Worm (Caenorhabditis elegans) whole organism, early embryonic: ENCODE data around the gene fbxc-30.

Experiments used
- B0310.2 ChIP-seq: sonication (generic microtip); optimal IDR thresholded peaks from 2 replicates; lab custom pipeline; 2016; ENCODE audit warnings: mild to moderate bottlenecking, missing genetic modification characterization, missing compliant biosample characterization
- aly-1 ChIP-seq: sonication (generic microtip); optimal IDR thresholded peaks from 2 replicates; lab custom pipeline; 2016; ENCODE audit warnings: missing genetic modification characterization, missing compliant biosample characterization
- ama-1 ChIP-seq: fragments of 150-350 bp; optimal IDR thresholded peaks from 2 replicates; lab custom pipeline; 2014
- ceh-13 ChIP-seq: fragments of 200-800 bp; sonication (Bioruptor generic); optimal IDR thresholded peaks from 2 replicates; lab custom pipeline; 2018; ENCODE audit warnings: mild to moderate bottlenecking, missing genetic modification characterization, missing compliant biosample characterization
- ceh-36 ChIP-seq: sonication (generic microtip); optimal IDR thresholded peaks from 2 replicates; lab custom pipeline; 2016; ENCODE audit warnings: missing genetic modification characterization, inconsistent platforms, missing compliant biosample characterization
- ets-7 ChIP-seq: sonication (generic microtip); optimal IDR thresholded peaks from 2 replicates; lab custom pipeline; 2016; ENCODE audit warnings: missing genotype, missing genetic modification characterization, missing compliant biosample characterization
- flt-1 ChIP-seq: fragments of 200-800 bp; sonication (Bioruptor generic); IDR thresholded peaks from 2 replicates; pipeline ENCODE4 v1.3.6; 2022; ENCODE audit warnings: missing genetic modification characterization, missing compliant biosample characterization
- hmg-4 ChIP-seq: fragments of 200-800 bp; sonication (Bioruptor generic); optimal IDR thresholded peaks from 2 replicates; lab custom pipeline; 2018; ENCODE audit warnings: mild to moderate bottlenecking, missing genetic modification characterization, missing compliant biosample characterization
- hnd-1 ChIP-seq: sonication (generic microtip); optimal IDR thresholded peaks from 2 replicates; lab custom pipeline; 2016; ENCODE audit warnings: missing genetic modification characterization, missing compliant biosample characterization
- pes-1 ChIP-seq: fragments of 200-800 bp; sonication (Bioruptor generic); IDR thresholded peaks from 2 replicates; pipeline ENCODE4 v1.3.6; 2022; ENCODE audit warnings: missing genetic modification reagents, missing genetic modification characterization, missing compliant biosample characterization
- scrt-1 ChIP-seq: fragments of 200-800 bp; sonication (Bioruptor generic); IDR thresholded peaks from 2 replicates; pipeline ENCODE4 v1.3.6; 2022; ENCODE audit warnings: missing genetic modification characterization, missing compliant biosample characterization
- tbx-11 ChIP-seq: fragments of 200-800 bp; sonication (Bioruptor generic); IDR thresholded peaks from 2 replicates; pipeline ENCODE4 v1.3.6; 2022; ENCODE audit warnings: missing genetic modification characterization, missing compliant biosample characterization
- tbx-37 ChIP-seq: fragments of 200-800 bp; sonication (Bioruptor generic); conservative IDR thresholded peaks from 2 replicates; pipeline ENCODE4 v1.3.6; 2022; ENCODE audit warnings: missing genetic modification reagents, missing genetic modification characterization, missing compliant biosample characterization
- tra-4 ChIP-seq: sonication (generic microtip); optimal IDR thresholded peaks from 2 replicates; lab custom pipeline; 2017; ENCODE audit warnings: missing genetic modification characterization, missing compliant biosample characterization

- TF ChIP-seq tbx-11 (GFP tag; lab: Robert Waterston, UW), result no peak
- TF ChIP-seq ets-7, result no peak
- no peak for TF ChIP-seq pes-1 (GFP tag; lab: Robert Waterston, UW)
- no peak for TF ChIP-seq hmg-4 (GFP tag; lab: Kevin White, UChicago)
- no peak for TF ChIP-seq ama-1
- TF ChIP-seq tbx-37, result no peak
- TF ChIP-seq hnd-1 (tag; lab: Kevin White, UChicago), result no peak
- TF ChIP-seq flt-1, result no peak
- no peak for TF ChIP-seq ceh-13
- TF ChIP-seq tra-4, result no peak
- TF ChIP-seq B0310.2 (tag; lab: Kevin White, UChicago), result no peak
- no peak for TF ChIP-seq scrt-1
- TF ChIP-seq aly-1, result no peak
- no peak for TF ChIP-seq ceh-36 (tag; lab: Kevin White, UChicago)
Measured at ce11 chrII:948091-948490, 30.7 kb downstream of the fbxc-30 start, which contains the start of gene fbxc-32.
